Worm (Caenorhabditis elegans) whole organism, L2 larva: ENCODE data around the gene M05D6.8.

Experiments
- alr-1 ChIP-seq: fragments of 150-350 bp; optimal IDR thresholded peaks from 2 replicates; lab custom pipeline; 2014; ENCODE audit warnings: missing biosample characterization, missing genetic modification characterization
- aly-2 ChIP-seq: fragments of 150-350 bp; optimal IDR thresholded peaks from 2 replicates; lab custom pipeline; 2014; ENCODE audit warnings: missing biosample characterization, missing genetic modification characterization
- blmp-1 ChIP-seq: sonication (generic microtip); optimal IDR thresholded peaks from 2 replicates; lab custom pipeline; 2017; ENCODE audit warnings: missing genetic modification characterization, mild to moderate bottlenecking, missing compliant biosample characterization, antibody characterized with exemption, moderate library complexity; ENCODE audit not compliant: insufficient read depth
- elt-1 ChIP-seq: fragments of 150-350 bp; optimal IDR thresholded peaks from 2 replicates; lab custom pipeline; 2014; ENCODE audit warnings: missing biosample characterization, missing genetic modification characterization
- lin-11 ChIP-seq: fragments of 150-350 bp; sonication (generic microtip); optimal IDR thresholded peaks from 2 replicates; lab custom pipeline; 2014; ENCODE audit warnings: missing biosample characterization, missing genetic modification characterization, inconsistent platforms, mixed read lengths
- lin-13 ChIP-seq: fragments of 150-350 bp; optimal IDR thresholded peaks from 2 replicates; lab custom pipeline; 2014; ENCODE audit warnings: missing biosample characterization, missing genetic modification reagents, missing genetic modification characterization
- mab-5 ChIP-seq: fragments of 150-350 bp; optimal IDR thresholded peaks from 2 replicates; lab custom pipeline; 2014; ENCODE audit warnings: missing biosample characterization, missing genetic modification characterization
- mdl-1 ChIP-seq, 2 experiments: fragments of 150-350 bp in 1 of 2; sonication (generic microtip) in 1 of 2; optimal IDR thresholded peaks; 2 replicates each; lab custom pipeline; 2017; ENCODE audit warnings: missing biosample characterization in 2 of 2, missing genetic modification characterization in 2 of 2
- nhr-11 ChIP-seq: fragments of 150-350 bp; optimal IDR thresholded peaks from 2 replicates; lab custom pipeline; 2014; ENCODE audit warnings: missing biosample characterization, missing genetic modification characterization
- nhr-25 ChIP-seq: fragments of 150-350 bp; sonication (generic microtip); optimal IDR thresholded peaks from 3 replicates; lab custom pipeline; 2014; ENCODE audit warnings: missing biosample characterization, missing genetic modification characterization
- sem-4 ChIP-seq: fragments of 150-350 bp; optimal IDR thresholded peaks from 2 replicates; lab custom pipeline; 2014; ENCODE audit warnings: missing biosample characterization, missing genetic modification reagents, missing genetic modification characterization
- skn-1 ChIP-seq: sonication (generic microtip); optimal IDR thresholded peaks from 2 replicates; lab custom pipeline; 2017; ENCODE audit warnings: missing biosample characterization, missing genetic modification characterization
- snpc-4 ChIP-seq: fragments of 150-350 bp; optimal IDR thresholded peaks from 2 replicates; lab custom pipeline; 2014; ENCODE audit warnings: missing biosample characterization, missing genetic modification characterization
- ztf-4 ChIP-seq: fragments of 150-350 bp; optimal IDR thresholded peaks from 2 replicates; lab custom pipeline; 2014; ENCODE audit warnings: missing biosample characterization, missing genetic modification characterization

ce11 chrII:8437035-8437434, 34.0 kb downstream of the M05D6.8 start, which contains the start of gene acp-3:
- TF ChIP-seq alr-1 (tag; lab: Kevin White, UChicago) (no peak), sem-4 (no peak), aly-2 (no peak), lin-11 (tag; lab: Kevin White, UChicago) (no peak), ztf-4 (tag; lab: Kevin White, UChicago) (no peak), mdl-1 (tag; optimal IDR thresholded peaks at IDR 0.05; lab: Kevin White, UChicago) (no peak), elt-1 (tag; lab: Kevin White, UChicago) (no peak), mab-5 (tag; lab: Kevin White, UChicago) (no peak), nhr-11 (tag; lab: Kevin White, UChicago) (no peak), blmp-1 (tag; lab: Kevin White, UChicago) (no peak), snpc-4 (no peak), lin-13 (GFP tag; lab: Kevin White, UChicago) (no peak), nhr-25 (tag; lab: Kevin White, UChicago) (no peak), skn-1 (no peak)
